Worm (Caenorhabditis elegans) whole organism, late embryonic: ENCODE results near the gene acr-2.

Source experiments
- ceh-34 ChIP-seq: sonication (generic microtip); optimal IDR thresholded peaks from 2 replicates; lab custom pipeline; 2016; ENCODE audit warnings: mild to moderate bottlenecking, missing genetic modification characterization, missing compliant biosample characterization
- ceh-48 ChIP-seq: sonication (generic microtip); optimal IDR thresholded peaks from 2 replicates; lab custom pipeline; 2016; ENCODE audit warnings: missing genetic modification characterization, inconsistent platforms, missing compliant biosample characterization
- ceh-9 ChIP-seq: sonication (generic microtip); optimal IDR thresholded peaks from 2 replicates; lab custom pipeline; 2016; ENCODE audit warnings: mild to moderate bottlenecking, missing genetic modification characterization, inconsistent platforms, missing compliant biosample characterization
- nhr-11 ChIP-seq: fragments of 150-350 bp; optimal IDR thresholded peaks from 2 replicates; lab custom pipeline; 2014; ENCODE audit warnings: missing biosample characterization, missing genetic modification characterization
- pha-2 ChIP-seq: sonication (generic microtip); optimal IDR thresholded peaks from 2 replicates; lab custom pipeline; 2017; ENCODE audit warnings: mild to moderate bottlenecking, missing genetic modification characterization, missing compliant biosample characterization
- pha-4 ChIP-seq: fragments of 150-350 bp; optimal IDR thresholded peaks from 2 replicates; lab custom pipeline; 2018; ENCODE audit warnings: missing biosample characterization, missing genetic modification reagents, missing genetic modification characterization
- pqm-1 ChIP-seq: sonication (generic microtip); optimal IDR thresholded peaks from 2 replicates; lab custom pipeline; 2016; ENCODE audit warnings: missing genetic modification characterization, missing compliant biosample characterization
- sox-4 ChIP-seq: sonication (generic microtip); optimal IDR thresholded peaks from 2 replicates; lab custom pipeline; 2017; ENCODE audit warnings: mild to moderate bottlenecking, missing genetic modification characterization, inconsistent platforms, missing compliant biosample characterization
- syd-9 ChIP-seq: sonication (generic microtip); optimal IDR thresholded peaks from 2 replicates; lab custom pipeline; 2016; ENCODE audit warnings: mild to moderate bottlenecking, missing genetic modification characterization, moderate library complexity, missing compliant biosample characterization

ce11 chrX:6739034-6740008 is 37.0 kb downstream of the acr-2 start:
- TF ChIP-seq ceh-48 (tag; lab: Kevin White, UChicago) (no peak), sox-4 (tag; lab: Kevin White, UChicago) (no peak), ceh-9 (tag; lab: Kevin White, UChicago) (no peak), pqm-1 (tag; lab: Kevin White, UChicago) (no peak), pha-4 (tag; lab: Kevin White, UChicago) (no peak), pha-2 (no peak), nhr-11 (no peak), syd-9 (tag; lab: Kevin White, UChicago) (no peak), ceh-34 (no peak)
